Worm (Caenorhabditis elegans) whole organism, L3 larva: ENCODE data around the gene F21A3.4.

Source experiments
- aly-2 ChIP-seq: fragments of 150-350 bp; optimal IDR thresholded peaks from 2 replicates; lab custom pipeline; 2014; ENCODE audit warnings: missing biosample characterization, missing genetic modification characterization
- ama-1 ChIP-seq: fragments of 150-350 bp; optimal IDR thresholded peaks from 2 replicates; lab custom pipeline; 2018
- ceh-9 ChIP-seq: sonication (generic microtip); optimal IDR thresholded peaks from 2 replicates; lab custom pipeline; 2018; ENCODE audit warnings: missing biosample characterization, missing genetic modification characterization
- daf-12 ChIP-seq: fragments of 150-350 bp; optimal IDR thresholded peaks from 2 replicates; lab custom pipeline; 2014; ENCODE audit warnings: missing biosample characterization, missing genetic modification reagents, missing genetic modification characterization
- lin-39 ChIP-seq: fragments of 150-350 bp; optimal IDR thresholded peaks from 2 replicates; lab custom pipeline; 2018; ENCODE audit warnings: missing biosample characterization, missing genetic modification reagents, missing genetic modification characterization
- nhr-11 ChIP-seq: fragments of 150-350 bp; optimal IDR thresholded peaks from 2 replicates; lab custom pipeline; 2014; ENCODE audit warnings: missing biosample characterization, missing genetic modification characterization
- tbx-2 ChIP-seq: sonication (generic microtip); optimal IDR thresholded peaks from 2 replicates; lab custom pipeline; 2016; ENCODE audit warnings: mild to moderate bottlenecking, missing genetic modification characterization, missing compliant biosample characterization

ce11 chrV:15521920-15522319 lies 14.5 kb upstream of the F21A3.4 start, which contains the start of gene lgc-31:
- TF ChIP-seq nhr-11 (tag; lab: Kevin White, UChicago) (no peak), ceh-9 (tag; lab: Kevin White, UChicago) (no peak), aly-2 (tag; lab: Kevin White, UChicago) (no peak), tbx-2 (tag; lab: Kevin White, UChicago) (no peak), ama-1 (lab: Kevin White, UChicago) (no peak), lin-39 (tag; lab: Kevin White, UChicago) (no peak), daf-12 (tag; lab: Kevin White, UChicago) (no peak)
